Fruit fly (Drosophila melanogaster): ENCODE measurements around the gene CG34247.

The CG34247 gene

DNA sequence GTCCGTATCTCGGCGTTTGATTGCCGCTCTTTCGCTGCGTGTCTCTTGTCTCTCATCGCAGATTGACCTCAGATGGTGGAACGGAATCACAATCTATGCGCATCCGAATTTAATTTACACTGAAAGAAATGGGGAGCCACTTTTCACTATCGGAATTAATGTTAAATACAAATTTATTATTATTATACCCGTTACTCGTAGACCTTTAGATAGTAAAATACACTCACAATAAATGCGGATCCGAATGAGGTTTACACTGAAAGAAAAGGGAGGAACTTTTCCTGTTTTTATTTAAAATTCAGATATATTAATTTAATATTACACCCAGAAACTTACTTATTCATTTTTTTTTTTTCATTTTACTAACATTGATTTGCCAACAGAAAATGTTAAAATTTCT, 27.7 kb upstream of the CG34247 start (continued):
- TF ChIP-seq unpg (GFP tag; optimal IDR thresholded peaks at IDR 0.05), result peak; percentile 59
- TF ChIP-seq Sox102F (GFP tag; optimal IDR thresholded peaks at IDR 0.05), result peak; percentile 31
- no peak for TF ChIP-seq mirr (GFP tag; optimal IDR thresholded peaks at IDR 0.05)
- TF ChIP-seq Myb (GFP tag; optimal IDR thresholded peaks at IDR 0.05), result no peak
- no peak for TF ChIP-seq ATbp (GFP tag; optimal IDR thresholded peaks at IDR 0.05)
- TF ChIP-seq prd (optimal IDR thresholded peaks at IDR 0.05), result no peak
- peak; percentile 38; the same call in 1 of the 3 replicates for TF ChIP-seq prd (GFP tag; IDR thresholded peaks at IDR 0.05)
- TF ChIP-seq danr (GFP tag; IDR thresholded peaks at IDR 0.05), result no peak
- 0 out of 3 replicates have a peak, but pooled peaks have one; percentile 27 for TF ChIP-seq CG11695 (GFP tag; IDR thresholded peaks at IDR 0.05)
- TF ChIP-seq Dbx (GFP tag; IDR thresholded peaks at IDR 0.05), result no peak
- TF ChIP-seq CG6254 (GFP tag; optimal IDR thresholded peaks at IDR 0.05), result no peak
- TF ChIP-seq phol (tag; optimal IDR thresholded peaks at IDR 0.05), result no peak
- TF ChIP-seq CG1603 (tag; optimal IDR thresholded peaks at IDR 0.05), result no peak
- peak; percentile 22 for TF ChIP-seq Blimp-1 (GFP tag; optimal IDR thresholded peaks at IDR 0.05)
- TF ChIP-seq slou (GFP tag; optimal IDR thresholded peaks at IDR 0.05), result no peak
- TF ChIP-seq BtbVII (GFP tag; optimal IDR thresholded peaks at IDR 0.05), result no peak
- no peak for TF ChIP-seq toy (GFP tag; IDR thresholded peaks at IDR 0.05)
- no peak for TF ChIP-seq CG16863 (GFP tag; optimal IDR thresholded peaks at IDR 0.05)
- TF ChIP-seq Gug (GFP tag; IDR thresholded peaks at IDR 0.05), result 0 out of 4 replicates have a peak, but pooled peaks have one; percentile 13
- TF ChIP-seq CG6175 (GFP tag; IDR thresholded peaks at IDR 0.05), result no peak
- TF ChIP-seq CHES-1-like (GFP tag; optimal IDR thresholded peaks at IDR 0.05), result no peak
- TF ChIP-seq CG4820 (GFP tag; optimal IDR thresholded peaks at IDR 0.05), result no peak
- no peak for TF ChIP-seq CG12236 (GFP tag; optimal IDR thresholded peaks at IDR 0.05)
- peak; percentile 48 for TF ChIP-seq CG30403 (GFP tag; optimal IDR thresholded peaks at IDR 0.05)
- TF ChIP-seq CG4617 (GFP tag; optimal IDR thresholded peaks at IDR 0.05; ENCODE audit: borderline replicate concordance), result no peak
- TF ChIP-seq tio (GFP tag; optimal IDR thresholded peaks at IDR 0.05), result peak; percentile 5
- peak; percentile 50; the same call in 1 of the 3 replicates for TF ChIP-seq CG34422 (GFP tag; IDR thresholded peaks at IDR 0.05)
- no peak for TF ChIP-seq CG15514 (GFP tag; optimal IDR thresholded peaks at IDR 0.05)
- TF ChIP-seq gem (tag; optimal IDR thresholded peaks at IDR 0.05), result peak; percentile 65
- peak; percentile 9 for TF ChIP-seq Chrac-16 (GFP tag; optimal IDR thresholded peaks at IDR 0.05)
- TF ChIP-seq sob (GFP tag; IDR thresholded peaks at IDR 0.05), result no peak
- 0 out of 3 replicates have a peak, but pooled peaks have one; percentile 21 for TF ChIP-seq CG7357 (GFP tag; IDR thresholded peaks at IDR 0.05)
- no peak for TF ChIP-seq Ssrp (tag; optimal IDR thresholded peaks at IDR 0.05)
- TF ChIP-seq CG9932 (GFP tag; IDR thresholded peaks at IDR 0.05), result no peak
- no peak for TF ChIP-seq Fer3 (tag; optimal IDR thresholded peaks at IDR 0.05)
- no peak for TF ChIP-seq HmgZ (tag; optimal IDR thresholded peaks at IDR 0.05)
- TF ChIP-seq Doc3 (GFP tag; IDR thresholded peaks at IDR 0.05; ENCODE audit: partially characterized antibody), result no peak
- TF ChIP-seq kah (GFP tag; optimal IDR thresholded peaks at IDR 0.05), result no peak
- no peak for TF ChIP-seq CG17359 (tag; optimal IDR thresholded peaks at IDR 0.05)
- TF ChIP-seq lbe (GFP tag; optimal IDR thresholded peaks at IDR 0.05), result no peak
- TF ChIP-seq CG15073 (GFP tag; optimal IDR thresholded peaks at IDR 0.05), result no peak
- TF ChIP-seq CG18011 (GFP tag; optimal IDR thresholded peaks at IDR 0.05), result no peak
- no peak for TF ChIP-seq Spps (tag; optimal IDR thresholded peaks at IDR 0.05)
- peak; percentile 31 for TF ChIP-seq az2 (GFP tag; optimal IDR thresholded peaks at IDR 0.05)
- no peak for TF ChIP-seq CG9215 (GFP tag; IDR thresholded peaks at IDR 0.05)
- TF ChIP-seq tll (GFP tag; optimal IDR thresholded peaks at IDR 0.05), result no peak
- TF ChIP-seq Ada2b (GFP tag; IDR thresholded peaks at IDR 0.05), result peak; percentile 58; the same call in 1 of the 2 replicates
- peak in 1 of 2 experiments; percentile 38 for TF ChIP-seq dpn (GFP tag; optimal IDR thresholded peaks at IDR 0.05)
- no peak for TF ChIP-seq YL-1 (GFP tag; optimal IDR thresholded peaks at IDR 0.05)
- 0 out of 2 replicates have a peak, but pooled peaks have one; percentile 28 for TF ChIP-seq ranshi (GFP tag; IDR thresholded peaks at IDR 0.05)
- TF ChIP-seq Hmx (GFP tag; optimal IDR thresholded peaks at IDR 0.05), result no peak
